Fruit fly (Drosophila melanogaster): ENCODE data around the gene HGTX.
A peak's percentile ranks its signal among the peaks of the same experiment; 100 is the strongest.

HGTX gene

dm6 chr3L:14612945-14613791, 13.8 kb upstream of the HGTX start (continued):
- TF ChIP-seq Mad (GFP tag; optimal IDR thresholded peaks at IDR 0.05) = no peak
- TF ChIP-seq CG12219 (GFP tag; optimal IDR thresholded peaks at IDR 0.05) = no peak
- TF ChIP-seq otp (GFP tag; IDR thresholded peaks at IDR 0.05) = no peak
- peak; percentile 32 for TF ChIP-seq Xbp1 (GFP tag; optimal IDR thresholded peaks at IDR 0.05)
- no peak for TF ChIP-seq CG32772 (GFP tag; IDR thresholded peaks at IDR 0.05)
- TF ChIP-seq CG9797 (GFP tag; optimal IDR thresholded peaks at IDR 0.05) = no peak
- no peak for TF ChIP-seq zen2 (GFP tag; IDR thresholded peaks at IDR 0.05; ENCODE audit: partially characterized antibody)
- TF ChIP-seq CG13775 (GFP tag; optimal IDR thresholded peaks at IDR 0.05) = peak; percentile 53
- TF ChIP-seq Myb (GFP tag; optimal IDR thresholded peaks at IDR 0.05) = no peak
- peak; percentile 48 for TF ChIP-seq CG3407 (GFP tag; optimal IDR thresholded peaks at IDR 0.05)
- TF ChIP-seq twi (tag; optimal IDR thresholded peaks at IDR 0.05) = no peak
- peak in 1 of 2 experiments; percentile 9 for TF ChIP-seq pan (optimal IDR thresholded peaks at IDR 0.05)
- TF ChIP-seq pan (GFP tag; optimal IDR thresholded peaks at IDR 0.05 in 1 of 2, IDR thresholded peaks at IDR 0.05 in 1 of 2) = peak; percentile 19 to 38
- no peak for TF ChIP-seq CG32767 (GFP tag; IDR thresholded peaks at IDR 0.05)
- TF ChIP-seq CG10267 (tag; optimal IDR thresholded peaks at IDR 0.05) = peak; percentile 72
- peak; percentile 90 for TF ChIP-seq sens (GFP tag)
- TF ChIP-seq CG1602 (GFP tag; optimal IDR thresholded peaks at IDR 0.05) = peak; percentile 59
- peak; percentile 56 for TF ChIP-seq grau (tag; optimal IDR thresholded peaks at IDR 0.05)
- peak; percentile 40 for TF ChIP-seq tin (GFP tag; optimal IDR thresholded peaks at IDR 0.05)
- no peak for TF ChIP-seq CG11696 (GFP tag; IDR thresholded peaks at IDR 0.05)
- no peak for TF ChIP-seq sr (GFP tag; IDR thresholded peaks at IDR 0.05)
- TF ChIP-seq MTF-1 (GFP tag; optimal IDR thresholded peaks at IDR 0.05; ENCODE audit: borderline replicate concordance) = no peak
- no peak for TF ChIP-seq Sox102F (GFP tag; optimal IDR thresholded peaks at IDR 0.05)
- peak; percentile 33 for TF ChIP-seq CG30431 (GFP tag; optimal IDR thresholded peaks at IDR 0.05)
- TF ChIP-seq Aef1 (GFP tag; IDR thresholded peaks at IDR 0.05) = no peak
- TF ChIP-seq gsb-n (tag; optimal IDR thresholded peaks at IDR 0.05) = peak; percentile 71
- TF ChIP-seq CG11695 (GFP tag; IDR thresholded peaks at IDR 0.05) = peak; percentile 22; the same call in 1 of the 3 replicates
- TF ChIP-seq yki (optimal IDR thresholded peaks at IDR 0.05) = no peak
- no peak for TF ChIP-seq TFAM (GFP tag; optimal IDR thresholded peaks at IDR 0.05)
- TF ChIP-seq abd-A (tag; optimal IDR thresholded peaks at IDR 0.05) = peak; percentile 28
- TF ChIP-seq z (GFP tag; IDR thresholded peaks at IDR 0.05) = no peak
- peak; percentile 1 for TF ChIP-seq CG3065 (GFP tag; optimal IDR thresholded peaks at IDR 0.05)
- TF ChIP-seq CG15479 (GFP tag; optimal IDR thresholded peaks at IDR 0.05) = no peak
- TF ChIP-seq CG10654 (GFP tag; optimal IDR thresholded peaks at IDR 0.05) = no peak
- TF ChIP-seq lilli (GFP tag; optimal IDR thresholded peaks at IDR 0.05) = peak; percentile 47
- TF ChIP-seq CG3281 (GFP tag; optimal IDR thresholded peaks at IDR 0.05) = peak; percentile 29
- TF ChIP-seq CG31388 (GFP tag; optimal IDR thresholded peaks at IDR 0.05) = no peak
- no peak for TF ChIP-seq pho (GFP tag; optimal IDR thresholded peaks at IDR 0.05)
- no peak for TF ChIP-seq CG14441 (GFP tag; IDR thresholded peaks at IDR 0.05)
- TF ChIP-seq pfk (GFP tag; optimal IDR thresholded peaks at IDR 0.05) = no peak
- TF ChIP-seq Hey (tag; optimal IDR thresholded peaks at IDR 0.05) = no peak
- no peak for TF ChIP-seq Atf-2 (GFP tag; optimal IDR thresholded peaks at IDR 0.05)
- TF ChIP-seq CG18599 (GFP tag; optimal IDR thresholded peaks at IDR 0.05) = peak; percentile 36
- no peak for TF ChIP-seq cad (GFP tag; optimal IDR thresholded peaks at IDR 0.05)
- TF ChIP-seq CG33213 (GFP tag; optimal IDR thresholded peaks at IDR 0.05) = no peak
- TF ChIP-seq D19A (tag; optimal IDR thresholded peaks at IDR 0.05) = peak; percentile 64
- peak; percentile 52 for TF ChIP-seq CG2678 (tag; optimal IDR thresholded peaks at IDR 0.05)
- TF ChIP-seq HLH3B (GFP tag; IDR thresholded peaks at IDR 0.05) = 0 out of 2 replicates have a peak, but pooled peaks have one; percentile 16
- TF ChIP-seq so (GFP tag; IDR thresholded peaks at IDR 0.05) = no peak
- TF ChIP-seq CG10321 (GFP tag; IDR thresholded peaks at IDR 0.05) = no peak
- TF ChIP-seq CG17361 (GFP tag; IDR thresholded peaks at IDR 0.05) = peak; percentile 74; the same call in 2 of the 3 replicates
